Fruit fly (Drosophila melanogaster) whole organism, larva: Measurements from ENCODE around the gene CG42658.

ENCODE experiments used
- noc ChIP-seq: fragments of 200-800 bp; sonication (Bioruptor generic); optimal IDR thresholded peaks from 3 replicates; lab custom pipeline; 2019; ENCODE audit warnings: missing biosample characterization, mild to moderate bottlenecking, missing genetic modification characterization, moderate library complexity

CG42658 gene

dm6 chr2L:2242783-2243182, 44.9 kb downstream of the CG42658 start:
- TF ChIP-seq noc (tag; lab: Kevin White, UChicago), result no peak

- no peak for TF ChIP-seq noc (tag; lab: Kevin White, UChicago)
Measured at dm6 chr2L:2242139-2242538, 45.6 kb downstream of the CG42658 start, which contains the start of gene CG4267. Gene CG4267 (plus strand): TSS chr2L:2242378.

- no peak for TF ChIP-seq noc (tag; lab: Kevin White, UChicago)
Measured at dm6 chr2L:2240493-2240892, 47.2 kb downstream of the CG42658 start, which contains the start of gene Tengl1. Gene Tengl1 (minus strand): TSS chr2L:2240593.

dm6 chr2L:2239284-2239683, 48.4 kb downstream of the CG42658 start, which contains the start of gene Tengl2:
Gene Tengl2 (minus strand): TSS chr2L:2239384.
- TF ChIP-seq noc (tag; lab: Kevin White, UChicago), result no peak

dm6 chr2L:2238151-2238550, 49.6 kb downstream of the CG42658 start, which contains the start of gene Tengl3:
Gene Tengl3 (minus strand): TSS chr2L:2238251.
- no peak for TF ChIP-seq noc (tag; lab: Kevin White, UChicago)
